Fruit fly (Drosophila melanogaster): ENCODE data around the gene fz4.
A peak's percentile ranks its signal among the peaks of the same experiment; 100 is the strongest.

Gene fz4

dm6 chrX:7124474-7124873 is 14.4 kb upstream of the fz4 start:
- TF ChIP-seq bab1 (GFP tag; optimal IDR thresholded peaks at IDR 0.05), result no peak
- TF ChIP-seq cic (GFP tag; optimal IDR thresholded peaks at IDR 0.05), result no peak

- TF ChIP-seq Clk (GFP tag; optimal IDR thresholded peaks at IDR 0.05), result no peak
- no peak for TF ChIP-seq CG1620 (GFP tag; optimal IDR thresholded peaks at IDR 0.05)
- no peak for TF ChIP-seq Crg-1 (GFP tag; optimal IDR thresholded peaks at IDR 0.05)
- no peak for TF ChIP-seq Hr96 (GFP tag; optimal IDR thresholded peaks at IDR 0.05)
- no peak for TF ChIP-seq pad (GFP tag; optimal IDR thresholded peaks at IDR 0.05)
- no peak for TF ChIP-seq Mnt (GFP tag; optimal IDR thresholded peaks at IDR 0.05)
- no peak for TF ChIP-seq ovo (GFP tag; optimal IDR thresholded peaks at IDR 0.05)
- TF ChIP-seq CG33017 (tag; optimal IDR thresholded peaks at IDR 0.05), result no peak
- TF ChIP-seq cic (GFP tag; optimal IDR thresholded peaks at IDR 0.05), result no peak
- no peak for TF ChIP-seq CG5204 (GFP tag; optimal IDR thresholded peaks at IDR 0.05)
- no peak for TF ChIP-seq CG11617 (GFP tag; optimal IDR thresholded peaks at IDR 0.05)
- TF ChIP-seq bab1 (GFP tag; optimal IDR thresholded peaks at IDR 0.05), result no peak
These were observed 11.9 kb upstream of the fz4 start for dm6 chrX:7122002-7122401.

- no peak for TF ChIP-seq Hr96 (GFP tag; optimal IDR thresholded peaks at IDR 0.05)
- TF ChIP-seq toe (GFP tag; optimal IDR thresholded peaks at IDR 0.05), result no peak
- TF ChIP-seq cnc (optimal IDR thresholded peaks at IDR 0.05), result no peak
- TF ChIP-seq CG11617 (GFP tag; optimal IDR thresholded peaks at IDR 0.05), result no peak
- no peak for TF ChIP-seq CG12768 (GFP tag; optimal IDR thresholded peaks at IDR 0.05)
- no peak for TF ChIP-seq CG33017 (tag; optimal IDR thresholded peaks at IDR 0.05)
These were observed 10.0 kb upstream of the fz4 start for dm6 chrX:7120168-7120567.

dm6 chrX:7117729-7118128 is 7.6 kb upstream of the fz4 start:
- TF ChIP-seq CG7101 (tag; optimal IDR thresholded peaks at IDR 0.05) (peak; percentile 14), Hr96 (GFP tag; optimal IDR thresholded peaks at IDR 0.05) (no peak)

- TF ChIP-seq CG14711 (tag; optimal IDR thresholded peaks at IDR 0.05) (no peak), toe (GFP tag; optimal IDR thresholded peaks at IDR 0.05) (no peak), Crg-1 (GFP tag; optimal IDR thresholded peaks at IDR 0.05) (no peak), tj (GFP tag; optimal IDR thresholded peaks at IDR 0.05) (no peak), kay (GFP tag; ENCODE audit: borderline replicate concordance) (no peak), CG11617 (GFP tag; optimal IDR thresholded peaks at IDR 0.05) (no peak), cic (GFP tag; optimal IDR thresholded peaks at IDR 0.05) (no peak)
These were observed 769 bp upstream of the fz4 start for dm6 chrX:7110890-7111289.

dm6 chrX:7105533-7105932 is 4.6 kb downstream of the fz4 start:
- TF ChIP-seq CG1620 (GFP tag; optimal IDR thresholded peaks at IDR 0.05) (no peak), Hr96 (GFP tag; optimal IDR thresholded peaks at IDR 0.05) (no peak), CG12768 (GFP tag; optimal IDR thresholded peaks at IDR 0.05) (no peak), kay (GFP tag; ENCODE audit: borderline replicate concordance) (no peak), cnc (optimal IDR thresholded peaks at IDR 0.05) (no peak), Clk (GFP tag; optimal IDR thresholded peaks at IDR 0.05) (no peak), CG33017 (tag; optimal IDR thresholded peaks at IDR 0.05) (no peak)

- TF ChIP-seq CG14711 (tag; optimal IDR thresholded peaks at IDR 0.05), result peak; percentile 44
- TF ChIP-seq CG11617 (GFP tag; optimal IDR thresholded peaks at IDR 0.05), result peak; percentile 64
- TF ChIP-seq tj (GFP tag; optimal IDR thresholded peaks at IDR 0.05), result peak; percentile 29
- no peak for TF ChIP-seq Crg-1 (GFP tag; optimal IDR thresholded peaks at IDR 0.05)
- no peak for TF ChIP-seq Hr96 (GFP tag; optimal IDR thresholded peaks at IDR 0.05)
- peak; percentile 43 for TF ChIP-seq CG7101 (tag; optimal IDR thresholded peaks at IDR 0.05)
- TF ChIP-seq cic (GFP tag; optimal IDR thresholded peaks at IDR 0.05), result no peak
- no peak for TF ChIP-seq CG12768 (GFP tag; optimal IDR thresholded peaks at IDR 0.05)
- no peak for TF ChIP-seq ovo (GFP tag; optimal IDR thresholded peaks at IDR 0.05)
- peak; percentile 19 for TF ChIP-seq Mnt (GFP tag; optimal IDR thresholded peaks at IDR 0.05)
These were observed 5.6 kb downstream of the fz4 start, which contains the start of the genes CG4617 and CG8300 for dm6 chrX:7104400-7105068. TSS of gene CG4617 (minus strand) at chrX:7104491. TSS of gene CG8300 (plus strand) at chrX:7104885.

dm6 chrX:7102013-7102520 is 8.1 kb downstream of the fz4 start, which contains the start of gene CG4615:
TSS of gene CG4615 (minus strand) at chrX:7102300.
- TF ChIP-seq CG11617 (GFP tag; optimal IDR thresholded peaks at IDR 0.05), result peak; percentile 22
- TF ChIP-seq CG14711 (tag; optimal IDR thresholded peaks at IDR 0.05), result no peak
- TF ChIP-seq Mnt (GFP tag; optimal IDR thresholded peaks at IDR 0.05), result peak; percentile 21
- TF ChIP-seq CG7101 (tag; optimal IDR thresholded peaks at IDR 0.05), result no peak
- no peak for TF ChIP-seq ovo (GFP tag; optimal IDR thresholded peaks at IDR 0.05)
- peak; percentile 18 for TF ChIP-seq bab1 (GFP tag; optimal IDR thresholded peaks at IDR 0.05)
- no peak for TF ChIP-seq cnc (optimal IDR thresholded peaks at IDR 0.05)
- no peak for TF ChIP-seq pad (GFP tag; optimal IDR thresholded peaks at IDR 0.05)
- peak; percentile 46 for TF ChIP-seq CG1620 (GFP tag; optimal IDR thresholded peaks at IDR 0.05)
- TF ChIP-seq toe (GFP tag; optimal IDR thresholded peaks at IDR 0.05), result no peak
